Worm (Caenorhabditis elegans): ENCODE measurements around the gene cpsf-1.
A peak's percentile ranks its signal among the peaks of the same experiment; 100 is the strongest.

Gene cpsf-1

ce11 chrIV:2032946-2033411 lies at the start of gene cpsf-1:
TSS of gene cpsf-1 (minus strand) at chrIV:2032996.
- TF ChIP-seq madf-3 (GFP tag; IDR thresholded peaks at IDR 0.05) (no peak), somi-1 (GFP tag; optimal IDR thresholded peaks at IDR 0.05) (no peak), B0019.2 (GFP tag; conservative IDR thresholded peaks at IDR 0.05) (peak; percentile 22; the same call in 1 of the 2 replicates), F37B4.10 (GFP tag; IDR thresholded peaks at IDR 0.05) (no peak), let-526 (GFP tag; IDR thresholded peaks at IDR 0.05) (0 out of 2 replicates have a peak, but pooled peaks have one; percentile 48), madf-6 (GFP tag; IDR thresholded peaks at IDR 0.05) (peak; percentile 50; the same call in 1 of the 2 replicates), let-607 (tag; optimal IDR thresholded peaks at IDR 0.05) (no peak), sptf-2 (GFP tag; optimal IDR thresholded peaks at IDR 0.05) (no peak), F57A8.1 (GFP tag; optimal IDR thresholded peaks at IDR 0.05) (no peak), hmg-1.2 (GFP tag; IDR thresholded peaks at IDR 0.05) (peak; percentile 99), mcd-1 (GFP tag; IDR thresholded peaks at IDR 0.05) (peak; percentile 97), ztf-18 (tag; optimal IDR thresholded peaks at IDR 0.05) (peak; percentile 33), sdz-38 (tag; optimal IDR thresholded peaks at IDR 0.05) (no peak), attf-5 (GFP tag; optimal IDR thresholded peaks at IDR 0.05) (peak; percentile 96), madf-10 (tag; optimal IDR thresholded peaks at IDR 0.05) (peak; percentile 52), hlh-12 (tag; optimal IDR thresholded peaks at IDR 0.05) (no peak), F57C9.4 (tag; optimal IDR thresholded peaks at IDR 0.05) (no peak), dox-1 (GFP tag; IDR thresholded peaks at IDR 0.05) (no peak), B0261.1 (tag; optimal IDR thresholded peaks at IDR 0.05) (no peak), lin-54 (GFP tag; optimal IDR thresholded peaks at IDR 0.05) (peak; percentile 80), D2030.7 (GFP tag; IDR thresholded peaks at IDR 0.05) (peak; percentile 68), fkh-3 (tag; optimal IDR thresholded peaks at IDR 0.05) (no peak), mes-4 (tag; optimal IDR thresholded peaks at IDR 0.05) (no peak), K11D2.4 (GFP tag; IDR thresholded peaks at IDR 0.05) (peak; percentile 34; the same call in 1 of the 2 replicates), tbp1 (GFP tag; optimal IDR thresholded peaks at IDR 0.05) (no peak), F23B12.7 (tag; optimal IDR thresholded peaks at IDR 0.05; ENCODE audit: insufficient read depth) (peak; percentile 82), bed-2 (GFP tag; IDR thresholded peaks at IDR 0.05) (0 out of 2 replicates have a peak, but pooled peaks have one; percentile 38), tlf-1 (GFP tag; optimal IDR thresholded peaks at IDR 0.05) (no peak), ceh-91 (GFP tag; IDR thresholded peaks at IDR 0.05) (peak; percentile 57; the same call in 1 of the 2 replicates), madf-8 (GFP tag; conservative IDR thresholded peaks at IDR 0.05) (no peak), F33H1.4 (GFP tag; IDR thresholded peaks at IDR 0.05) (peak; percentile 65), attf-3 (GFP tag; conservative IDR thresholded peaks at IDR 0.05) (peak; percentile 52; the same call in 1 of the 2 replicates), mxl-1 (tag; optimal IDR thresholded peaks at IDR 0.05) (no peak), ztf-25 (GFP tag; IDR thresholded peaks at IDR 0.05) (peak; percentile 65; the same call in 1 of the 2 replicates), unc-130 (GFP tag; optimal IDR thresholded peaks at IDR 0.05) (peak; percentile 43), K12H6.12 (tag; optimal IDR thresholded peaks at IDR 0.05) (peak; percentile 28), nfya-1 (tag; optimal IDR thresholded peaks at IDR 0.05; ENCODE audit: borderline replicate concordance, insufficient read depth) (no peak), nfya-2 (GFP tag; IDR thresholded peaks at IDR 0.05) (no peak), lir-1 (GFP tag; conservative IDR thresholded peaks at IDR 0.05) (peak; percentile 63; the same call in 1 of the 2 replicates), rcor-1 (GFP tag; IDR thresholded peaks at IDR 0.05) (peak; percentile 79), dpl-1 (GFP tag; optimal IDR thresholded peaks at IDR 0.05) (peak; percentile 42), T26A5.8 (tag; optimal IDR thresholded peaks at IDR 0.05) (no peak), hmg-20 (GFP tag; IDR thresholded peaks at IDR 0.05) (no peak), athp-1 (tag; optimal IDR thresholded peaks at IDR 0.05) (peak; percentile 78), F49E8.2 (tag; optimal IDR thresholded peaks at IDR 0.05; ENCODE audit: insufficient read depth) (peak; percentile 68), nhr-90 (tag; optimal IDR thresholded peaks at IDR 0.05) (no peak), ztf-6 (GFP tag; IDR thresholded peaks at IDR 0.05) (no peak), lsl-1 (GFP tag; optimal IDR thresholded peaks at IDR 0.05) (peak; percentile 56)

Measured in whole organism, young adult.